Fruit fly (Drosophila melanogaster): ENCODE data around the gene lcs.

The lcs gene

DNA sequence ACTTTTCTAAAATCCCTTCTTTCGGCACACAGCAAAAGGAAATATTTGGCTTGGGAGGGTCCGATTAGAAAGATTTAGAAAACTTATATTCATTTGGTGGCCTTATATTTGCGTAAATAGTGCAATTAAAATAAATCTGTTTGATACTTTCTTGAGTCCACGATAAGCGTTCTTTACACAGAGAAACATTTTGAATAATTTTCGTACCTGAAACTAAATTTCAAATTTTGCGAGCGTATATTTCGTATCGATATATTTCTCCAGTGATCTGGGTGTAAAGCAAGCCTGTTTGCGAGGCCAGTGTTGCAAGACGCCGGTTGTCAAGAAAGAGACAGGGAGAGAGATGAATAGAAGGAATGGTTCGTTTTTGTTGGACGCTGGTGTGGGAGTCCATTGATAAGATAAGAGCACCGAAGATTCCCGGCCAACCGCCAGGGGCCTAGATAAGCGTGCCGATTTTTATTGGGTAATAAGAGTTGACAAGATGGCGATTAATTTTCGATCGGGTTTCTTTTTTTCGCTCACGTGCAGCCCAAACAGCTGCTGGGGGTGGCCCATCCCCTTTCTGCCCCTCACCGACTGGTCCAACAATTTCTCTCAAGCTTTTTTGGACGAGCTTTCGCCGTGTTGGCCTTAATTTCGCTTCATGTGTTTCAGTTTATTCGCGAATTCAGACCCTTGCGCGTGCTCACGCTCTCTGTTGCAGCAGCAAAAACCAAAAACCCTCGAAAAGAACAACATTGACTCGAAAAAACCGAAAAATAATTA, 23.3 kb downstream of the lcs start, which contains the start of gene slgA (continued):
- TF ChIP-seq Nf-YA (GFP tag; IDR thresholded peaks at IDR 0.05) (peak; percentile 76; the same call in 1 of the 2 replicates), zfh1 (GFP tag; IDR thresholded peaks at IDR 0.05) (0 out of 3 replicates have a peak, but pooled peaks have one; percentile 26), pzg (GFP tag; optimal IDR thresholded peaks at IDR 0.05) (peak; percentile 86), z (GFP tag; IDR thresholded peaks at IDR 0.05) (no peak), cas (GFP tag; IDR thresholded peaks at IDR 0.05) (no peak), cg (GFP tag; optimal IDR thresholded peaks at IDR 0.05) (peak; percentile 6), pho (GFP tag; optimal IDR thresholded peaks at IDR 0.05) (peak; percentile 44), CG10462 (GFP tag; optimal IDR thresholded peaks at IDR 0.05) (no peak), CG8944 (GFP tag; optimal IDR thresholded peaks at IDR 0.05) (peak; percentile 34), bab2 (GFP tag; optimal IDR thresholded peaks at IDR 0.05) (no peak), Chrac-16 (GFP tag; optimal IDR thresholded peaks at IDR 0.05) (peak; percentile 6), CG31388 (GFP tag; optimal IDR thresholded peaks at IDR 0.05) (no peak), trem (tag; optimal IDR thresholded peaks at IDR 0.05) (peak; percentile 44), ttk (GFP tag; IDR thresholded peaks at IDR 0.05) (no peak), bowl (GFP tag; IDR thresholded peaks at IDR 0.05) (no peak), sima (GFP tag; optimal IDR thresholded peaks at IDR 0.05) (no peak), psq (GFP tag; optimal IDR thresholded peaks at IDR 0.05) (no peak), Oli (tag; optimal IDR thresholded peaks at IDR 0.05) (no peak), CoRest (tag; optimal IDR thresholded peaks at IDR 0.05) (peak; percentile 48), Dip2 (GFP tag; IDR thresholded peaks at IDR 0.05) (no peak), MBD-R2 (GFP tag; IDR thresholded peaks at IDR 0.05) (peak; percentile 70; the same call in 1 of the 2 replicates), row (GFP tag; IDR thresholded peaks at IDR 0.05) (peak; percentile 66), exex (tag; optimal IDR thresholded peaks at IDR 0.05) (no peak), Xbp1 (GFP tag; optimal IDR thresholded peaks at IDR 0.05) (peak; percentile 38), lilli (GFP tag; optimal IDR thresholded peaks at IDR 0.05) (peak; percentile 47), CG10366 (GFP tag; IDR thresholded peaks at IDR 0.05) (no peak), CG17361 (GFP tag; IDR thresholded peaks at IDR 0.05) (peak; percentile 23; the same call in 1 of the 3 replicates), CG3838 (GFP tag; optimal IDR thresholded peaks at IDR 0.05) (no peak), CG14710 (tag; optimal IDR thresholded peaks at IDR 0.05) (peak; percentile 59), usp (GFP tag; optimal IDR thresholded peaks at IDR 0.05) (no peak), chn (GFP tag; optimal IDR thresholded peaks at IDR 0.05) (peak; percentile 18), az2 (GFP tag; optimal IDR thresholded peaks at IDR 0.05) (peak; percentile 14), eyg (GFP tag; optimal IDR thresholded peaks at IDR 0.05) (no peak), CG7372 (GFP tag; IDR thresholded peaks at IDR 0.05) (no peak), CG3995 (GFP tag; optimal IDR thresholded peaks at IDR 0.05) (peak; percentile 70), CG13296 (GFP tag; optimal IDR thresholded peaks at IDR 0.05) (no peak), chif (GFP tag; optimal IDR thresholded peaks at IDR 0.05) (peak; percentile 5 to 29), klu (GFP tag; IDR thresholded peaks at IDR 0.05) (no peak), Hmr (GFP tag; optimal IDR thresholded peaks at IDR 0.05) (peak; percentile 46), CG14965 (GFP tag; optimal IDR thresholded peaks at IDR 0.05; ENCODE audit: borderline replicate concordance) (no peak), twi (tag; optimal IDR thresholded peaks at IDR 0.05) (no peak), CG15479 (GFP tag; optimal IDR thresholded peaks at IDR 0.05) (no peak), CG18262 (tag; optimal IDR thresholded peaks at IDR 0.05) (peak; percentile 4), dmrt11E (tag; optimal IDR thresholded peaks at IDR 0.05) (no peak), NfI (GFP tag; optimal IDR thresholded peaks at IDR 0.05) (peak; percentile 58), Oaz (GFP tag; IDR thresholded peaks at IDR 0.05) (no peak), vfl (GFP tag; optimal IDR thresholded peaks at IDR 0.05) (no peak), TFAM (GFP tag; optimal IDR thresholded peaks at IDR 0.05) (no peak), Dfd (GFP tag; optimal IDR thresholded peaks at IDR 0.05) (no peak), CG6813 (GFP tag; optimal IDR thresholded peaks at IDR 0.05) (no peak), CG17802 (tag; optimal IDR thresholded peaks at IDR 0.05) (peak; percentile 1)
